Worm (Caenorhabditis elegans) whole organism, late embryonic: ENCODE results near the gene C08F11.17.

Experiments used
- pag-3 ChIP-seq: sonication (generic microtip); optimal IDR thresholded peaks from 2 replicates; lab custom pipeline; 2016; ENCODE audit warnings: missing compliant biosample characterization, missing genetic modification characterization, borderline replicate concordance
- tbx-7 ChIP-seq: sonication (generic microtip); optimal IDR thresholded peaks from 2 replicates; lab custom pipeline; 2016; ENCODE audit warnings: missing genotype, missing genetic modification characterization, missing compliant biosample characterization
- unc-86 ChIP-seq: sonication (generic microtip); optimal IDR thresholded peaks from 2 replicates; lab custom pipeline; 2016; ENCODE audit warnings: missing genetic modification characterization, missing compliant biosample characterization

DNA sequence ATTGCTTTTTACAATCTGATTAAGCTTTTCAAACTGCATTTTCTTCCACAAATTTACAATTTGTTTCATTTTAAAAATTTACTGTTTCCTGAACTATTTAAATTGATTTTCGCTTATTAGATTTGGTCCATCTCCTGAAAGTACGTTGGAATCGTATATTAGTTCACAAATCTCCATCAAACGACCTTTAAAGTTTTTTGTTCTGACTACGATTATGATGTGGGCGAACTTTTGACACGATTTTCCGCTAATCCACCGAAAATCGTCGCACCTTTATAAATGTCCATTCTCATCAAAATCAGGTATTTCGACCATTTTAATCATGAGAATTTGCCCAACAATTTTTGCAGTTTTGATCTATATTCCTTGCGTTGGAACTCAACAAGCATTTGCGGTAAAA is 26.6 kb downstream of the C08F11.17 start, which contains the start of gene C08F11.1:
- no peak for TF ChIP-seq tbx-7
- TF ChIP-seq pag-3 (tag; lab: Kevin White, UChicago), result no peak
- TF ChIP-seq unc-86 (tag; lab: Kevin White, UChicago), result no peak
